Fruit fly (Drosophila melanogaster) whole organism, embryonic: Measurements from ENCODE around the gene dome.

Source experiments
- BEAF-32 ChIP-seq: fragments of 200-800 bp; sonication (Bioruptor generic); optimal IDR thresholded peaks from 3 replicates; lab custom pipeline; 2017; ENCODE audit warnings: missing biosample characterization, missing genetic modification characterization, mild to moderate bottlenecking, moderate library complexity, missing genetic modification reagents
- CG10267 ChIP-seq: fragments of 200-800 bp; sonication (Bioruptor generic); optimal IDR thresholded peaks from 2 replicates; lab custom pipeline; 2018; ENCODE audit warnings: missing biosample characterization, mild to moderate bottlenecking, missing genetic modification characterization, moderate library complexity
- CG10366 ChIP-seq: fragments of 200-800 bp; sonication (Bioruptor generic); IDR thresholded peaks from 2 replicates; pipeline ENCODE4 v1.3.6; 2022; ENCODE audit warnings: missing biosample characterization, missing genetic modification characterization
- CG10979 ChIP-seq: fragments of 200-800 bp; sonication (Bioruptor generic); optimal IDR thresholded peaks from 2 replicates; lab custom pipeline; 2018; ENCODE audit warnings: missing biosample characterization, mild to moderate bottlenecking, missing genetic modification characterization, moderate library complexity
- CG11696 ChIP-seq: fragments of 200-800 bp; sonication (Bioruptor generic); IDR thresholded peaks from 2 replicates; pipeline ENCODE4 v1.3.6; 2022; ENCODE audit warnings: missing biosample characterization, missing genetic modification characterization
- CG12659 ChIP-seq: fragments of 200-800 bp; sonication (Bioruptor generic); optimal IDR thresholded peaks from 3 replicates; lab custom pipeline; 2017; ENCODE audit warnings: mild to moderate bottlenecking, missing biosample characterization, missing genetic modification reagents, missing genetic modification characterization
- CG13296 ChIP-seq: fragments of 200-800 bp; sonication (Bioruptor generic); optimal IDR thresholded peaks from 3 replicates; lab custom pipeline; 2018; ENCODE audit warnings: missing biosample characterization, mild to moderate bottlenecking, missing genetic modification characterization
- CG13624 ChIP-seq: fragments of 200-800 bp; sonication (Bioruptor generic); optimal IDR thresholded peaks from 2 replicates; lab custom pipeline; 2016; ENCODE audit warnings: missing biosample characterization, missing genetic modification characterization
- CG15479 ChIP-seq: fragments of 200-800 bp; sonication (Bioruptor generic); optimal IDR thresholded peaks from 3 replicates; lab custom pipeline; 2019; ENCODE audit warnings: missing biosample characterization, mild to moderate bottlenecking, missing genetic modification characterization, moderate library complexity
- CG1603 ChIP-seq: fragments of 200-800 bp; sonication (Bioruptor generic); optimal IDR thresholded peaks from 2 replicates; lab custom pipeline; 2019; ENCODE audit warnings: missing biosample characterization, mild to moderate bottlenecking, missing genetic modification characterization, moderate library complexity
- CG1647 ChIP-seq: fragments of 200-800 bp; sonication (Bioruptor generic); optimal IDR thresholded peaks from 3 replicates; lab custom pipeline; 2016; ENCODE audit warnings: missing biosample characterization, missing genetic modification characterization
- CG2116 ChIP-seq: fragments of 200-800 bp; sonication (Bioruptor generic); optimal IDR thresholded peaks from 3 replicates; lab custom pipeline; 2018; ENCODE audit warnings: missing biosample characterization, mild to moderate bottlenecking, missing genetic modification characterization
- CG3065 ChIP-seq: fragments of 200-800 bp; sonication (Bioruptor generic); optimal IDR thresholded peaks from 2 replicates; lab custom pipeline; 2016; ENCODE audit warnings: missing biosample characterization, missing genetic modification characterization
- CG3281 ChIP-seq: fragments of 200-800 bp; sonication (Bioruptor generic); optimal IDR thresholded peaks from 3 replicates; lab custom pipeline; 2017; ENCODE audit warnings: missing biosample characterization, mild to moderate bottlenecking, missing genetic modification characterization
- CG34422 ChIP-seq: fragments of 200-800 bp; sonication (Bioruptor generic); IDR thresholded peaks from 3 replicates; pipeline ENCODE4 v1.3.6; 2022; ENCODE audit warnings: missing biosample characterization, missing genetic modification characterization
- CG4360 ChIP-seq: fragments of 200-800 bp; sonication (Bioruptor generic); IDR thresholded peaks from 2 replicates; pipeline ENCODE4 v1.3.6; 2022; ENCODE audit warnings: missing biosample characterization, missing genetic modification characterization
- CG4854 ChIP-seq: fragments of 200-800 bp; sonication (Bioruptor generic); optimal IDR thresholded peaks from 2 replicates; lab custom pipeline; 2016; ENCODE audit warnings: missing biosample characterization, missing genetic modification characterization, inconsistent platforms
- CG6689 ChIP-seq: fragments of 200-800 bp; sonication (Bioruptor generic); IDR thresholded peaks from 2 replicates; pipeline ENCODE4 v1.3.6; 2022; ENCODE audit warnings: missing biosample characterization, missing genetic modification characterization
- CG7839 ChIP-seq: fragments of 200-800 bp; sonication (Bioruptor generic); optimal IDR thresholded peaks from 3 replicates; lab custom pipeline; 2018; ENCODE audit warnings: missing biosample characterization, mild to moderate bottlenecking, missing genetic modification characterization, moderate library complexity
- CG7987 ChIP-seq: fragments of 200-800 bp; sonication (Bioruptor generic); optimal IDR thresholded peaks from 2 replicates; lab custom pipeline; 2018; ENCODE audit warnings: missing biosample characterization, mild to moderate bottlenecking, missing genetic modification characterization, moderate library complexity
- CG9932 ChIP-seq: fragments of 200-800 bp; sonication (Bioruptor generic); IDR thresholded peaks from 2 replicates; pipeline ENCODE4 v1.3.6; 2022; ENCODE audit warnings: missing biosample characterization, missing genetic modification characterization
- CoRest ChIP-seq: fragments of 200-800 bp; sonication (Bioruptor generic); optimal IDR thresholded peaks from 3 replicates; lab custom pipeline; 2018; ENCODE audit warnings: missing biosample characterization, mild to moderate bottlenecking, missing genetic modification characterization, moderate library complexity
- Dref ChIP-seq: fragments of 200-800 bp; sonication (Bioruptor generic); IDR thresholded peaks from 2 replicates; pipeline ENCODE4 v1.3.6; 2022; ENCODE audit warnings: missing biosample characterization, missing genetic modification characterization
- E2f2 ChIP-seq: fragments of 200-800 bp; sonication (Bioruptor generic); IDR thresholded peaks from 2 replicates; pipeline ENCODE4 v1.3.6; 2022; ENCODE audit warnings: missing biosample characterization, missing genetic modification characterization
- Ets97D ChIP-seq: fragments of 200-800 bp; sonication (Bioruptor generic); optimal IDR thresholded peaks from 3 replicates; lab custom pipeline; 2016; ENCODE audit warnings: missing biosample characterization, missing genetic modification characterization
- Fer3 ChIP-seq: fragments of 200-800 bp; sonication (Bioruptor generic); optimal IDR thresholded peaks from 2 replicates; lab custom pipeline; 2018; ENCODE audit warnings: missing biosample characterization, mild to moderate bottlenecking, missing genetic modification characterization, moderate library complexity
- HHEX ChIP-seq: fragments of 200-800 bp; sonication (Bioruptor generic); optimal IDR thresholded peaks from 3 replicates; lab custom pipeline; 2017; ENCODE audit warnings: missing biosample characterization, mild to moderate bottlenecking, missing genetic modification characterization, missing genetic modification reagents
- HmgD ChIP-seq: fragments of 200-800 bp; sonication (Bioruptor generic); optimal IDR thresholded peaks from 3 replicates; lab custom pipeline; 2016; ENCODE audit warnings: missing biosample characterization, missing genetic modification characterization
- HmgZ ChIP-seq: fragments of 200-800 bp; sonication (Bioruptor generic); optimal IDR thresholded peaks from 2 replicates; lab custom pipeline; 2018; ENCODE audit warnings: missing biosample characterization, mild to moderate bottlenecking, missing genetic modification characterization
- NFAT ChIP-seq: fragments of 200-800 bp; sonication (Bioruptor generic); IDR thresholded peaks from 2 replicates; pipeline ENCODE4 v1.3.6; 2022; ENCODE audit warnings: missing biosample characterization, missing genetic modification characterization
- Side ChIP-seq: fragments of 200-800 bp; sonication (Bioruptor generic); optimal IDR thresholded peaks from 2 replicates; lab custom pipeline; 2016; ENCODE audit warnings: missing biosample characterization, missing genetic modification characterization
- Sin3A ChIP-seq: fragments of >200 bp; optimal IDR thresholded peaks from 2 replicates; lab custom pipeline; 2018
- Xrp1 ChIP-seq: fragments of 200-800 bp; sonication (Bioruptor generic); IDR thresholded peaks from 2 replicates; pipeline ENCODE4 v1.3.6; 2022; ENCODE audit warnings: missing biosample characterization, missing genetic modification characterization
- YL-1 ChIP-seq: fragments of 200-800 bp; sonication (Bioruptor generic); optimal IDR thresholded peaks from 3 replicates; lab custom pipeline; 2017; ENCODE audit warnings: missing biosample characterization, mild to moderate bottlenecking, missing genetic modification characterization
- crp ChIP-seq, 2 experiments: fragments of 200-800 bp; sonication (Bioruptor generic); optimal IDR thresholded peaks; 2 replicates in 1 of 2; 3 replicates in 1 of 2; lab custom pipeline; 2017; ENCODE audit warnings: missing biosample characterization in 2 of 2, missing genetic modification characterization in 2 of 2, mild to moderate bottlenecking in 1 of 2, moderate library complexity in 1 of 2
- dpn ChIP-seq, 2 experiments: fragments of 200-800 bp; sonication (Bioruptor generic); optimal IDR thresholded peaks; 3 replicates each; lab custom pipeline; 2016; ENCODE audit warnings: missing biosample characterization in 2 of 2, missing genetic modification characterization in 2 of 2
- fd102C ChIP-seq: fragments of 200-800 bp; sonication (Bioruptor generic); optimal IDR thresholded peaks from 2 replicates; lab custom pipeline; 2018; ENCODE audit warnings: missing biosample characterization, mild to moderate bottlenecking, missing genetic modification characterization, moderate library complexity
- gcm ChIP-seq: fragments of 200-800 bp; sonication (Bioruptor generic); optimal IDR thresholded peaks from 2 replicates; lab custom pipeline; 2019; ENCODE audit warnings: missing biosample characterization, mild to moderate bottlenecking, missing genetic modification characterization, moderate library complexity
- jigr1 ChIP-seq: fragments of 200-800 bp; sonication (Bioruptor generic); IDR thresholded peaks from 3 replicates; pipeline ENCODE4 v1.3.6; 2022; ENCODE audit warnings: missing biosample characterization, missing genetic modification characterization
- jumu ChIP-seq: fragments of 200-800 bp; sonication (Bioruptor generic); optimal IDR thresholded peaks from 3 replicates; lab custom pipeline; 2016; ENCODE audit warnings: missing biosample characterization, missing genetic modification characterization
- ken ChIP-seq: fragments of 200-800 bp; sonication (Bioruptor generic); IDR thresholded peaks from 3 replicates; pipeline ENCODE4 v1.3.6; 2022; ENCODE audit warnings: missing biosample characterization, missing genetic modification characterization
- nerfin-1 ChIP-seq: fragments of 200-800 bp; sonication (Bioruptor generic); optimal IDR thresholded peaks from 3 replicates; lab custom pipeline; 2019; ENCODE audit warnings: missing biosample characterization, mild to moderate bottlenecking, missing genetic modification characterization, moderate library complexity
- pzg ChIP-seq: fragments of 200-800 bp; sonication (Bioruptor generic); optimal IDR thresholded peaks from 3 replicates; lab custom pipeline; 2018; ENCODE audit warnings: missing biosample characterization, mild to moderate bottlenecking, missing genetic modification characterization, moderate library complexity
- sens ChIP-seq: fragments of 200-800 bp; sonication (Bioruptor generic); peaks from one replicate; lab custom pipeline; 2016; ENCODE audit warnings: missing biosample characterization, missing genetic modification characterization
- sisA ChIP-seq: fragments of 200-800 bp; sonication (Bioruptor generic); IDR thresholded peaks from 2 replicates; pipeline ENCODE4 v1.3.6; 2022; ENCODE audit warnings: missing biosample characterization, missing genetic modification characterization
- so ChIP-seq: fragments of 200-800 bp; sonication (Bioruptor generic); IDR thresholded peaks from 3 replicates; pipeline ENCODE4 v1.3.6; 2022; ENCODE audit warnings: missing biosample characterization, missing genetic modification characterization
- ssp ChIP-seq: fragments of 200-800 bp; sonication (Bioruptor generic); IDR thresholded peaks from 2 replicates; pipeline ENCODE4 v1.3.6; 2022; ENCODE audit warnings: missing biosample characterization, missing genetic modification characterization
- usp ChIP-seq: fragments of >200 bp; optimal IDR thresholded peaks from 2 replicates; lab custom pipeline; 2017; ENCODE audit warnings: missing biosample characterization, missing genetic modification characterization
- zen ChIP-seq: fragments of 200-800 bp; sonication (Bioruptor generic); optimal IDR thresholded peaks from 3 replicates; lab custom pipeline; 2018; ENCODE audit warnings: missing biosample characterization, mild to moderate bottlenecking, missing genetic modification characterization, moderate library complexity

Gene dome

DNA sequence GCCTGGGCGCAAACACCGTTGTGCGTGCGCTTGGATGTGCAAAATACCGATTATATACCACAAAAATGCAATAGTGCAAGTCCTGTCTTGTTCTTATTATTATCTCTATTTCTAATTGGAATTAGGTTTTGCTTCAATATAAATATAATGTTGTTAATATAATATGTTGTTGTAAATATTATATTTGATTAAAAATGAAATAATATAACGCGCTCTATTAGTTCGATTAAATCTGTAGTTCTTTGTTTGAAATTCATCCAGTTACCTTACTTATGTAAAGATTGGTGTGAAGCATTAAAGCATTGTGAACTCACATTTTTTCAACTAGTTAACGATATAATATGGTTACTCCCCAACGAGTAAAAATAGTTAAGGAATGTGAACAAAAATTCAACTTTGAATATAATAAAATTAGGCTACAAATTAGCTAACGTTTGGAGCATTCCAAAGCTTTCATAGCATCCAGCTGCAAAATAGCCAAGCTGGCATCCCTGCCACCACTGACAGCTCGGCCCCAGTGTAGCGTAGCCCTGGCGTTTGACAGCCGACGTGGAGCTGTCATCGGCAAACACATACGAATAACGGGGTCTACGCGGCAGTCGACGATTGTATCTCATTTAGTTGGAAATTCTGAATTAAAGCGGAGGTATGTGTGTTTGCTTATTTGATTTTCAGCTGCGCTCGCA, 40.4 kb downstream of the dome start, which contains the start of the genes CG12237 and Sec61gamma (continued):
- TF ChIP-seq Side (GFP tag; lab: Kevin White, UChicago) (peak; percentile 0), so (GFP tag; lab: Robert Waterston, UW) (0 out of 3 replicates have a peak, but pooled peaks have one; percentile 44), fd102C (no peak), CG2116 (peak; percentile 43), BEAF-32 (peak; percentile 44), crp (GFP tag; optimal IDR thresholded peaks at IDR 0.05; lab: Kevin White, UChicago) (peak in 1 of 2 experiments; percentile 36), E2f2 (GFP tag; lab: Robert Waterston, UW) (peak; percentile 33; the same call in 1 of the 2 replicates), zen (tag; lab: Kevin White, UChicago) (no peak), CG6689 (GFP tag; lab: Robert Waterston, UW) (no peak), CG34422 (GFP tag; lab: Robert Waterston, UW) (peak; percentile 72; the same call in 1 of the 3 replicates), dpn (GFP tag; optimal IDR thresholded peaks at IDR 0.05; lab: Kevin White, UChicago) (peak in 1 of 2 experiments; percentile 48), CoRest (peak; percentile 53), CG11696 (no peak), CG3281 (GFP tag; lab: Kevin White, UChicago) (peak; percentile 66), CG4854 (GFP tag; lab: Kevin White, UChicago) (no peak), Fer3 (tag; lab: Kevin White, UChicago) (peak; percentile 1), HmgD (GFP tag; lab: Kevin White, UChicago) (peak; percentile 13), CG9932 (GFP tag; lab: Robert Waterston, UW) (peak; percentile 53; the same call in 1 of the 2 replicates), Xrp1 (no peak), Ets97D (GFP tag; lab: Kevin White, UChicago) (peak; percentile 93), CG12659 (GFP tag; lab: Kevin White, UChicago) (peak; percentile 77), sisA (GFP tag; lab: Robert Waterston, UW) (0 out of 2 replicates have a peak, but pooled peaks have one; percentile 12), HHEX (peak; percentile 11), gcm (GFP tag; lab: Kevin White, UChicago) (no peak), ken (GFP tag; lab: Robert Waterston, UW) (0 out of 3 replicates have a peak, but pooled peaks have one; percentile 54), CG1603 (tag; lab: Kevin White, UChicago) (peak; percentile 59), CG3065 (GFP tag; lab: Kevin White, UChicago) (no peak), jumu (GFP tag; lab: Kevin White, UChicago) (peak; percentile 6), CG1647 (GFP tag; lab: Kevin White, UChicago) (peak; percentile 14), CG7987 (GFP tag; lab: Kevin White, UChicago) (peak; percentile 64), pzg (GFP tag; lab: Kevin White, UChicago) (peak; percentile 84), HmgZ (tag; lab: Kevin White, UChicago) (peak; percentile 75), CG10979 (no peak), NFAT (GFP tag; lab: Robert Waterston, UW) (no peak), Sin3A (lab: Kevin White, UChicago) (peak; percentile 16), CG13296 (GFP tag; lab: Kevin White, UChicago) (peak; percentile 35), Dref (GFP tag; lab: Robert Waterston, UW) (peak; percentile 50), sens (peak; percentile 71), nerfin-1 (tag; lab: Kevin White, UChicago) (peak; percentile 10), CG10366 (GFP tag; lab: Robert Waterston, UW) (peak; percentile 21; the same call in 1 of the 2 replicates), jigr1 (no peak), CG4360 (no peak), CG7839 (no peak), CG13624 (peak; percentile 22), ssp (peak; percentile 30), YL-1 (GFP tag; lab: Kevin White, UChicago) (peak; percentile 79), CG10267 (tag; lab: Kevin White, UChicago) (peak; percentile 41), CG15479 (GFP tag; lab: Kevin White, UChicago) (peak; percentile 32), usp (GFP tag; lab: Kevin White, UChicago) (no peak)
